Worm (Caenorhabditis elegans): Measurements from ENCODE around the gene F32D8.5.

Gene F32D8.5

ce11 chrV:10880138-10880882, 14.3 kb upstream of the F32D8.5 start, which contains the start of gene F32D8.1:
TSS of gene F32D8.1 (plus strand) at chrV:10880832.
- TF ChIP-seq aly-2 (tag; optimal IDR thresholded peaks at IDR 0.05) (no peak), lin-14 (GFP tag; optimal IDR thresholded peaks at IDR 0.05) (peak; percentile 2), nhr-19 (GFP tag; conservative IDR thresholded peaks at IDR 0.05) (no peak), lir-3 (tag; optimal IDR thresholded peaks at IDR 0.05; ENCODE audit: poor library complexity) (no peak), swsn-7 (tag; optimal IDR thresholded peaks at IDR 0.05) (no peak), nhr-77 (tag; optimal IDR thresholded peaks at IDR 0.05) (no peak)

- TF ChIP-seq ceh-63 (GFP tag; optimal IDR thresholded peaks at IDR 0.05) = no peak
- no peak for TF ChIP-seq ama-1 (optimal IDR thresholded peaks at IDR 0.05)
- no peak for TF ChIP-seq vab-15 (tag; optimal IDR thresholded peaks at IDR 0.05)
- TF ChIP-seq ztf-11 (tag; optimal IDR thresholded peaks at IDR 0.05) = no peak
- no peak for TF ChIP-seq fkh-10 (GFP tag; optimal IDR thresholded peaks at IDR 0.05)
- no peak for TF ChIP-seq nhr-90 (tag; optimal IDR thresholded peaks at IDR 0.05; ENCODE audit: poor library complexity)
- no peak for TF ChIP-seq unc-86 (tag; optimal IDR thresholded peaks at IDR 0.05)
- TF ChIP-seq ceh-88 (GFP tag; IDR thresholded peaks at IDR 0.05) = no peak
- TF ChIP-seq fkh-4 (tag; optimal IDR thresholded peaks at IDR 0.05; ENCODE audit: borderline replicate concordance) = no peak
- no peak for TF ChIP-seq nhr-85 (tag)
- no peak for TF ChIP-seq dpl-1 (GFP tag; optimal IDR thresholded peaks at IDR 0.05)
- no peak for TF ChIP-seq Y116A8C.19 (tag; optimal IDR thresholded peaks at IDR 0.05; ENCODE audit: borderline replicate concordance)
- no peak for TF ChIP-seq blmp-1 (tag; optimal IDR thresholded peaks at IDR 0.05)
- TF ChIP-seq isw-1 (GFP tag; IDR thresholded peaks at IDR 0.05) = no peak
These were observed 11.1 kb upstream of the F32D8.5 start, which contains the start of gene F32D8.2 for ce11 chrV:10883478-10883877. TSS of gene F32D8.2 (plus strand) at chrV:10883778.

ce11 chrV:10886405-10886887, 8.2 kb upstream of the F32D8.5 start, which contains the start of gene F32D8.3:
TSS of gene F32D8.3 (plus strand) at chrV:10886837.
- TF ChIP-seq lin-14 (GFP tag; optimal IDR thresholded peaks at IDR 0.05) (peak; percentile 46), blmp-1 (tag; optimal IDR thresholded peaks at IDR 0.05) (peak; percentile 98), nhr-19 (GFP tag; conservative IDR thresholded peaks at IDR 0.05) (no peak), hlh-4 (tag; optimal IDR thresholded peaks at IDR 0.05) (no peak), vab-15 (tag; optimal IDR thresholded peaks at IDR 0.05) (no peak), ama-1 (optimal IDR thresholded peaks at IDR 0.05) (no peak), egl-27 (tag; optimal IDR thresholded peaks at IDR 0.05) (no peak), elt-3 (tag; optimal IDR thresholded peaks at IDR 0.05) (peak in 1 of 6 experiments; percentile 36), mdl-1 (tag; optimal IDR thresholded peaks at IDR 0.05) (no peak)

- TF ChIP-seq nhr-237 (tag; optimal IDR thresholded peaks at IDR 0.05) = no peak
- no peak for TF ChIP-seq nhr-77 (tag; optimal IDR thresholded peaks at IDR 0.05)
- no peak for TF ChIP-seq rnt-1 (tag; optimal IDR thresholded peaks at IDR 0.05)
- peak; percentile 28 for TF ChIP-seq nhr-90 (tag; optimal IDR thresholded peaks at IDR 0.05; ENCODE audit: poor library complexity)
- peak; percentile 6 for TF ChIP-seq nhr-47 (tag; optimal IDR thresholded peaks at IDR 0.05)
- no peak for TF ChIP-seq fkh-10 (GFP tag; optimal IDR thresholded peaks at IDR 0.05)
- TF ChIP-seq Y116A8C.19 (tag; optimal IDR thresholded peaks at IDR 0.05; ENCODE audit: borderline replicate concordance) = no peak
- TF ChIP-seq lin-35 (GFP tag; optimal IDR thresholded peaks at IDR 0.05) = peak in 1 of 2 experiments; percentile 9
- no peak for TF ChIP-seq dpl-1 (GFP tag; optimal IDR thresholded peaks at IDR 0.05)
- peak; percentile 49 for TF ChIP-seq C16A3.4 (tag; optimal IDR thresholded peaks at IDR 0.05)
- no peak for TF ChIP-seq ceh-8 (GFP tag; optimal IDR thresholded peaks at IDR 0.05)
- no peak for TF ChIP-seq nhr-12 (tag; optimal IDR thresholded peaks at IDR 0.05)
- TF ChIP-seq irx-1 (tag; optimal IDR thresholded peaks at IDR 0.05) = no peak
- no peak for TF ChIP-seq lin-13 (GFP tag; optimal IDR thresholded peaks at IDR 0.05)
- no peak for TF ChIP-seq ets-5 (GFP tag; IDR thresholded peaks at IDR 0.05)
- TF ChIP-seq xbp-1 (tag; optimal IDR thresholded peaks at IDR 0.05) = no peak
- no peak for TF ChIP-seq zip-4 (GFP tag; optimal IDR thresholded peaks at IDR 0.05)
- no peak for TF ChIP-seq fos-1 (tag; optimal IDR thresholded peaks at IDR 0.05)
- TF ChIP-seq nhr-28 (tag; optimal IDR thresholded peaks at IDR 0.05) = no peak
- TF ChIP-seq hlh-17 (GFP tag; optimal IDR thresholded peaks at IDR 0.05; ENCODE audit: borderline replicate concordance) = no peak
- no peak for TF ChIP-seq ceh-90 (tag; optimal IDR thresholded peaks at IDR 0.05)
- TF ChIP-seq nhr-71 (tag; optimal IDR thresholded peaks at IDR 0.05) = peak; percentile 34
- no peak for TF ChIP-seq skn-1 (tag; optimal IDR thresholded peaks at IDR 0.05)
- TF ChIP-seq nhr-76 (tag; optimal IDR thresholded peaks at IDR 0.05) = no peak
- peak; percentile 15 for TF ChIP-seq ama-1 (optimal IDR thresholded peaks at IDR 0.05)
- no peak for TF ChIP-seq efl-1 (optimal IDR thresholded peaks at IDR 0.05)
- peak in 1 of 2 experiments; percentile 89 for TF ChIP-seq efl-1 (GFP tag; optimal IDR thresholded peaks at IDR 0.05 in 1 of 2)
These were observed 7.0 kb upstream of the F32D8.5 start for ce11 chrV:10887564-10887963.
